Fruit fly (Drosophila melanogaster): Measurements from ENCODE around the gene Pbp95.
"Not testable (repeated sequence)": the region's sequence is repeated elsewhere in the genome, so short reads cannot be mapped to it uniquely, and the experiment has no call there.

The Pbp95 gene

DNA sequence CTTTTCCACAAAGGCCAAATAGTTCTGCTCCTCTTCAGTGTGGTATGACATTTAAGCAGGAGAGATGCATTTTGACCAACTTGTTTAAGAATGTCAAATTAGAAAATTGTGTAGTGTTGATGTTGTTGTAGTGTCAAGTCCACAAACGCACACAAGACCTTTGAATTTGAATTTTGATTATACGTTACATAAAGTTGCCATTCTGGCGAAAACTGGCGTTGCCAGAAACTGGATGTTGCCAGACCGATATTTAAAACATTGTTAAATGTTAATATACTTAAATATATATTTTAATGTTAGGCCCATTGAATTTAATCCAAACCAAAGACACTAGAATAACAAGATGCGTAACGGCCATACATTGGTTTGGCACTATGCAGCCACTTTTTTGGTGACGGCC is 40.5 kb upstream of the Pbp95 start (continued):
- TF ChIP-seq Lhr (GFP tag; optimal IDR thresholded peaks at IDR 0.05) (peak; percentile 7), YL-1 (GFP tag; optimal IDR thresholded peaks at IDR 0.05) (peak; percentile 2), CG13287 (GFP tag; IDR thresholded peaks at IDR 0.05; ENCODE audit: partially characterized antibody) (peak; percentile 38; the same call in 1 of the 2 replicates), CHES-1-like (GFP tag; optimal IDR thresholded peaks at IDR 0.05) (no peak), tgo (GFP tag; IDR thresholded peaks at IDR 0.05) (no peak), jumu (GFP tag; optimal IDR thresholded peaks at IDR 0.05) (no peak), C15 (GFP tag; IDR thresholded peaks at IDR 0.05) (no peak)

DNA sequence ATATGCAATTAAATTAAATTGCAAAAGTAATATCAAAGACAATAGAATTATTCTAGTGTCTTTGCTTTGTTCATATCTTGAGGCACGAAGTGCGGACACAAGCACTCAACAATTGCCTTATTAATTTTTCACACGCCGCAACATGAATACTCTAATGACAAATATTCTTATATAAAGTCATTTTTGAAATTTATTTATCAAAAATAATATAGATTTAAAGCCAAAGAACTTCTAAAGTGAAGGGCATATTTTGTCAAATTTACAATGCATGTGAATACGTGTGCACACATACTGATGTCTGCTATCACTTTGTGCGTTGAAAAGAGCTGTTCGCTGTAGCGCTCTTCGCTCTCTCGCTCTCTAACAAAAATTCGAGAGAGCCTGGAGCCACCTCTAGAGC is 39.7 kb upstream of the Pbp95 start:
- TF ChIP-seq vvl (GFP tag; IDR thresholded peaks at IDR 0.05) (peak; percentile 57), CG9215 (GFP tag; IDR thresholded peaks at IDR 0.05) (peak; percentile 30; the same call in 1 of the 2 replicates), hkb (GFP tag; IDR thresholded peaks at IDR 0.05) (peak; percentile 64), al (GFP tag; IDR thresholded peaks at IDR 0.05) (0 out of 2 replicates have a peak, but pooled peaks have one; percentile 22), CG32532 (GFP tag; IDR thresholded peaks at IDR 0.05) (peak; percentile 72), Ptx1 (GFP tag; IDR thresholded peaks at IDR 0.05) (peak; percentile 67), tgo (GFP tag; IDR thresholded peaks at IDR 0.05) (peak; percentile 35; the same call in 1 of the 3 replicates), CG11696 (GFP tag; IDR thresholded peaks at IDR 0.05) (peak; percentile 15; the same call in 1 of the 2 replicates), pan (GFP tag; optimal IDR thresholded peaks at IDR 0.05 in 1 of 2, IDR thresholded peaks at IDR 0.05 in 1 of 2) (peak in 1 of 2 experiments; percentile 38), prd (GFP tag; IDR thresholded peaks at IDR 0.05) (peak; percentile 49; the same call in 2 of the 3 replicates), dysf (GFP tag; IDR thresholded peaks at IDR 0.05) (peak; percentile 68; the same call in 2 of the 3 replicates), Rfx (GFP tag; IDR thresholded peaks at IDR 0.05) (peak; percentile 50), Trl (optimal IDR thresholded peaks at IDR 0.05) (peak in 1 of 2 experiments; percentile 72), Ada2b (GFP tag; IDR thresholded peaks at IDR 0.05) (peak; percentile 51), E2f1 (GFP tag; IDR thresholded peaks at IDR 0.05) (peak; percentile 58), Drgx (GFP tag; IDR thresholded peaks at IDR 0.05) (peak; percentile 70), D19A (tag; optimal IDR thresholded peaks at IDR 0.05) (peak; percentile 57), zfh1 (GFP tag; IDR thresholded peaks at IDR 0.05) (peak; percentile 42; the same call in 1 of the 3 replicates), CG14441 (GFP tag; IDR thresholded peaks at IDR 0.05) (peak; percentile 40; the same call in 1 of the 2 replicates), Dbx (GFP tag; IDR thresholded peaks at IDR 0.05) (peak; percentile 43; the same call in 2 of the 3 replicates), ranshi (GFP tag; IDR thresholded peaks at IDR 0.05) (peak; percentile 64; the same call in 1 of the 2 replicates), CG11695 (GFP tag; IDR thresholded peaks at IDR 0.05) (peak; percentile 59; the same call in 1 of the 3 replicates), onecut (GFP tag; IDR thresholded peaks at IDR 0.05) (0 out of 2 replicates have a peak, but pooled peaks have one; percentile 4)
- not testable (repeated sequence) for TF ChIP-seq hkb (optimal IDR thresholded peaks at IDR 0.05); pan (optimal IDR thresholded peaks at IDR 0.05); prd (optimal IDR thresholded peaks at IDR 0.05); Trl (GFP tag; optimal IDR thresholded peaks at IDR 0.05)

DNA sequence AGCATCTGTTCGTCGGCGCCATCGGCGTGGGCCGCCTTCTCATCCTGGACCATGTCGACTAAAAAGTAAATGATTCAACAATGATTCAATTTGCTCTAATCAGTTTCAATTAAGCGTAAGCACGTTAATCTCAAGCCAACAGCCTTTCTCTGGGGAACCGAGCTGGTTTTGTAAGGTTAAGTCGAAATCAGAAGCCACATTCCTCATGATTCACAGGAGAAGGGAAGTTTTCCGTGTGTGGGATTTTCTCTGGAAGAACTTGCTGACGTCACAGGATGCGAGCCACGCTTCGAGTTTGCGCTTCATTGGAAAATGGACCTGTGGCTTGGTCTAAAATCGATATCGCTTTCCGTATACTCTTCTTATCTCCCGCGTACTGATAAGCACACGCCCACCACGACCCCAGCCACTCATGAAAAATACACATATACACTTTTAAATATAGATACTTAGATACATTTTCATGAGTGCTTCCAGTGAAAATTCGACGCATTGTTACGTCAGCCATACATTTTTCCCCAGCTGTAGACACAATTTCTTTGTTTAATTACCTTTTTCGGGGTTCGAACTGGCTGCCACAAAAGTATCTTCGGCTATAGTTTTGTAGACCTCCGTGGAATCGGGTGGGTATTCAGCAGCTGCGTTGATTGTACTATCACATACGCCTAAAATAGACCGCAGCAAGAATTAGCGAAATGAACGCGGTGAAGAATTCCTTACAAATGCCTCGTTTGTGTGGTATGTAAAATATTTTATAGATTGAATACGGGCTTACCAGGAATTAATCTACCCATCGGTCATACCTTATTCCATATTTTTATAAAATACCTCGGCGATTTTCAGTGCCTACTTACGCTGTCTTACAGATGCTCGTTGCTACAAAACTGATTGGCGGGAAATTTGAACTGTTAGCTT is 36.3 kb upstream of the Pbp95 start:
- TF ChIP-seq toy (GFP tag; IDR thresholded peaks at IDR 0.05), result no peak
- 0 out of 2 replicates have a peak, but pooled peaks have one; percentile 6 for TF ChIP-seq lmd (GFP tag; IDR thresholded peaks at IDR 0.05)
- no peak for TF ChIP-seq CG8281 (tag; optimal IDR thresholded peaks at IDR 0.05)
- no peak for TF ChIP-seq CG11093 (GFP tag; IDR thresholded peaks at IDR 0.05)
- TF ChIP-seq mirr (GFP tag; optimal IDR thresholded peaks at IDR 0.05), result peak; percentile 41
- no peak for TF ChIP-seq maf-S (GFP tag; optimal IDR thresholded peaks at IDR 0.05)
- TF ChIP-seq CG4854 (GFP tag; optimal IDR thresholded peaks at IDR 0.05), result no peak
- TF ChIP-seq CG16863 (GFP tag; optimal IDR thresholded peaks at IDR 0.05), result no peak
- no peak for TF ChIP-seq Asciz (GFP tag; optimal IDR thresholded peaks at IDR 0.05)
- TF ChIP-seq stwl (tag; optimal IDR thresholded peaks at IDR 0.05), result peak; percentile 71
- TF ChIP-seq CG6175 (GFP tag; IDR thresholded peaks at IDR 0.05), result no peak
- TF ChIP-seq row (GFP tag; IDR thresholded peaks at IDR 0.05), result peak; percentile 21; the same call in 1 of the 3 replicates
- TF ChIP-seq CG6689 (GFP tag; IDR thresholded peaks at IDR 0.05), result no peak
- 0 out of 2 replicates have a peak, but pooled peaks have one; percentile 10 for TF ChIP-seq slbo (GFP tag; IDR thresholded peaks at IDR 0.05)
- no peak for TF ChIP-seq lov (optimal IDR thresholded peaks at IDR 0.05)
- no peak for TF ChIP-seq lov (GFP tag; IDR thresholded peaks at IDR 0.05)
- no peak for TF ChIP-seq CG12104 (GFP tag; optimal IDR thresholded peaks at IDR 0.05)

Measured in whole organism, embryonic.